Worm (Caenorhabditis elegans) whole organism, L1 larva: Measurements from ENCODE around the gene F54C8.6.

Experiments used
- aly-2 ChIP-seq: fragments of 150-350 bp; optimal IDR thresholded peaks from 2 replicates; lab custom pipeline; 2014; ENCODE audit warnings: missing biosample characterization, missing genetic modification characterization
- ama-1 ChIP-seq: fragments of 150-350 bp; optimal IDR thresholded peaks from 2 replicates; lab custom pipeline; 2014
- ceh-8 ChIP-seq: fragments of 200-800 bp; sonication (Bioruptor generic); optimal IDR thresholded peaks from 2 replicates; lab custom pipeline; 2018; ENCODE audit warnings: mild to moderate bottlenecking, missing genetic modification characterization, moderate library complexity, missing compliant biosample characterization
- dpl-1 ChIP-seq, 3 experiments: fragments of 150-350 bp in 2 of 3; sonication (generic microtip) in 1 of 3; optimal IDR thresholded peaks; 2 replicates each; lab custom pipeline; 2014 to 2017; ENCODE audit warnings: missing biosample characterization in 3 of 3, missing genetic modification characterization in 3 of 3, missing genetic modification reagents in 3 of 3
- efl-1 ChIP-seq, 4 experiments: fragments of 150-350 bp; optimal IDR thresholded peaks in 3 of 4; peaks in 1 of 4; 1 replicate in 1 of 4; 2 replicates in 3 of 4; lab custom pipeline; 2014; ENCODE audit warnings: missing biosample characterization in 2 of 4, missing genetic modification characterization in 2 of 4, missing genetic modification reagents in 2 of 4
- egl-27 ChIP-seq, 2 experiments: fragments of 150-350 bp in 1 of 2; sonication (generic microtip); optimal IDR thresholded peaks; 3 replicates each; lab custom pipeline; 2017 to 2018; ENCODE audit warnings: missing biosample characterization in 2 of 2, missing genetic modification characterization in 2 of 2, missing genetic modification reagents in 2 of 2
- elt-3 ChIP-seq, 6 experiments: fragments of 150-350 bp in 1 of 6; sonication (generic microtip); optimal IDR thresholded peaks; 2 replicates each; lab custom pipeline; 2017 to 2018; ENCODE audit warnings: missing biosample characterization in 6 of 6, missing genetic modification characterization in 6 of 6, inconsistent platforms in 1 of 6
- fkh-8 ChIP-seq: sonication (generic microtip); optimal IDR thresholded peaks from 2 replicates; lab custom pipeline; 2016; ENCODE audit warnings: mild to moderate bottlenecking, missing genetic modification characterization, missing compliant biosample characterization
- hlh-17 ChIP-seq: fragments of 200-800 bp; sonication (Bioruptor generic); optimal IDR thresholded peaks from 2 replicates; lab custom pipeline; 2018; ENCODE audit warnings: missing genetic modification characterization, mild to moderate bottlenecking, missing compliant biosample characterization, moderate library complexity, borderline replicate concordance
- hlh-4 ChIP-seq: sonication (generic microtip); optimal IDR thresholded peaks from 2 replicates; lab custom pipeline; 2016; ENCODE audit warnings: mild to moderate bottlenecking, missing genetic modification characterization, missing compliant biosample characterization
- hpl-2 ChIP-seq: fragments of 150-350 bp; optimal IDR thresholded peaks from 2 replicates; lab custom pipeline; 2014; ENCODE audit warnings: missing biosample characterization, missing genetic modification reagents, missing genetic modification characterization
- isw-1 ChIP-seq: fragments of 200-800 bp; sonication (Bioruptor generic); IDR thresholded peaks from 2 replicates; pipeline ENCODE4 v1.3.6; 2022; ENCODE audit warnings: missing genetic modification characterization, missing compliant biosample characterization
- lin-14 ChIP-seq: fragments of 200-800 bp; sonication (Bioruptor generic); optimal IDR thresholded peaks from 2 replicates; lab custom pipeline; 2018; ENCODE audit warnings: mild to moderate bottlenecking, missing genetic modification characterization, moderate library complexity, missing compliant biosample characterization
- lir-3 ChIP-seq: sonication (generic microtip); optimal IDR thresholded peaks from 2 replicates; lab custom pipeline; 2016; ENCODE audit warnings: mild to moderate bottlenecking, missing genetic modification characterization, moderate library complexity, missing compliant biosample characterization; ENCODE audit not compliant: poor library complexity
- lsy-2 ChIP-seq, 2 experiments: fragments of 150-350 bp; optimal IDR thresholded peaks; 2 replicates each; lab custom pipeline; 2014; ENCODE audit warnings: missing biosample characterization in 2 of 2, missing genetic modification characterization in 2 of 2
- mdl-1 ChIP-seq, 2 experiments: fragments of 150-350 bp; optimal IDR thresholded peaks; 2 replicates each; lab custom pipeline; 2014 to 2017; ENCODE audit warnings: missing biosample characterization in 2 of 2, missing genetic modification characterization in 2 of 2, inconsistent platforms in 1 of 2
- nhr-20 ChIP-seq: sonication (generic microtip); optimal IDR thresholded peaks from 2 replicates; lab custom pipeline; 2016; ENCODE audit warnings: mild to moderate bottlenecking, missing genetic modification characterization, missing compliant biosample characterization
- nhr-237 ChIP-seq: fragments of 150-350 bp; optimal IDR thresholded peaks from 2 replicates; lab custom pipeline; 2014; ENCODE audit warnings: missing biosample characterization, missing genetic modification characterization
- nhr-76 ChIP-seq: sonication (generic microtip); optimal IDR thresholded peaks from 2 replicates; lab custom pipeline; 2017; ENCODE audit warnings: missing biosample characterization, missing genetic modification characterization
- nhr-85 ChIP-seq: sonication (generic microtip); peaks from one replicate; lab custom pipeline; 2016; ENCODE audit warnings: missing genetic modification characterization, inconsistent platforms, missing compliant biosample characterization
- nhr-90 ChIP-seq: sonication (generic microtip); optimal IDR thresholded peaks from 2 replicates; lab custom pipeline; 2016; ENCODE audit warnings: mild to moderate bottlenecking, missing genetic modification characterization, missing compliant biosample characterization; ENCODE audit not compliant: poor library complexity
- pag-3 ChIP-seq: sonication (generic microtip); optimal IDR thresholded peaks from 2 replicates; lab custom pipeline; 2017; ENCODE audit warnings: missing genetic modification characterization, mild to moderate bottlenecking, missing compliant biosample characterization, antibody characterized with exemption, borderline replicate concordance; ENCODE audit not compliant: insufficient read depth
- pax-3 ChIP-seq: fragments of 200-800 bp; sonication (Bioruptor generic); optimal IDR thresholded peaks from 2 replicates; lab custom pipeline; 2018; ENCODE audit warnings: mild to moderate bottlenecking, missing genetic modification characterization, moderate library complexity, missing compliant biosample characterization
- pqm-1 ChIP-seq: sonication (generic microtip); optimal IDR thresholded peaks from 3 replicates; lab custom pipeline; 2017; ENCODE audit warnings: missing biosample characterization, missing genetic modification characterization
- snu-23 ChIP-seq: sonication (generic microtip); optimal IDR thresholded peaks from 2 replicates; lab custom pipeline; 2016; ENCODE audit warnings: missing genetic modification characterization, missing compliant biosample characterization
- sox-4 ChIP-seq: sonication (generic microtip); optimal IDR thresholded peaks from 2 replicates; lab custom pipeline; 2016; ENCODE audit warnings: missing genetic modification characterization, missing compliant biosample characterization
- sptf-1 ChIP-seq: fragments of 150-350 bp; optimal IDR thresholded peaks from 2 replicates; lab custom pipeline; 2014; ENCODE audit warnings: missing biosample characterization, missing genetic modification characterization
- swsn-7 ChIP-seq: sonication (generic microtip); optimal IDR thresholded peaks from 2 replicates; lab custom pipeline; 2016; ENCODE audit warnings: missing genetic modification characterization, missing compliant biosample characterization
- tbx-2 ChIP-seq: sonication (generic microtip); optimal IDR thresholded peaks from 2 replicates; lab custom pipeline; 2016; ENCODE audit warnings: missing genetic modification characterization, missing compliant biosample characterization
- unc-86 ChIP-seq: sonication (generic microtip); optimal IDR thresholded peaks from 2 replicates; lab custom pipeline; 2016; ENCODE audit warnings: missing genetic modification characterization, missing compliant biosample characterization
- unc-98 ChIP-seq: fragments of 200-800 bp; sonication (Bioruptor generic); IDR thresholded peaks from 2 replicates; pipeline ENCODE4 v1.3.6; 2022; ENCODE audit warnings: missing genetic modification characterization, missing compliant biosample characterization
- vab-15 ChIP-seq: sonication (generic microtip); optimal IDR thresholded peaks from 2 replicates; lab custom pipeline; 2017; ENCODE audit warnings: missing genotype, mild to moderate bottlenecking, missing genetic modification characterization, missing compliant biosample characterization
- xbp-1 ChIP-seq: sonication (generic microtip); optimal IDR thresholded peaks from 2 replicates; lab custom pipeline; 2016; ENCODE audit warnings: missing genetic modification characterization, missing compliant biosample characterization
- zag-1 ChIP-seq: fragments of 150-350 bp; optimal IDR thresholded peaks from 2 replicates; lab custom pipeline; 2014; ENCODE audit warnings: missing biosample characterization, missing genetic modification characterization
- ztf-11 ChIP-seq, 2 experiments: sonication (generic microtip); optimal IDR thresholded peaks; 2 replicates each; lab custom pipeline; 2016 to 2017; ENCODE audit warnings: missing genetic modification characterization in 2 of 2, missing biosample characterization in 1 of 2, missing compliant biosample characterization in 1 of 2
- ztf-4 ChIP-seq: fragments of 150-350 bp; optimal IDR thresholded peaks from 2 replicates; lab custom pipeline; 2014; ENCODE audit warnings: missing biosample characterization, missing genetic modification characterization

F54C8.6 gene

DNA sequence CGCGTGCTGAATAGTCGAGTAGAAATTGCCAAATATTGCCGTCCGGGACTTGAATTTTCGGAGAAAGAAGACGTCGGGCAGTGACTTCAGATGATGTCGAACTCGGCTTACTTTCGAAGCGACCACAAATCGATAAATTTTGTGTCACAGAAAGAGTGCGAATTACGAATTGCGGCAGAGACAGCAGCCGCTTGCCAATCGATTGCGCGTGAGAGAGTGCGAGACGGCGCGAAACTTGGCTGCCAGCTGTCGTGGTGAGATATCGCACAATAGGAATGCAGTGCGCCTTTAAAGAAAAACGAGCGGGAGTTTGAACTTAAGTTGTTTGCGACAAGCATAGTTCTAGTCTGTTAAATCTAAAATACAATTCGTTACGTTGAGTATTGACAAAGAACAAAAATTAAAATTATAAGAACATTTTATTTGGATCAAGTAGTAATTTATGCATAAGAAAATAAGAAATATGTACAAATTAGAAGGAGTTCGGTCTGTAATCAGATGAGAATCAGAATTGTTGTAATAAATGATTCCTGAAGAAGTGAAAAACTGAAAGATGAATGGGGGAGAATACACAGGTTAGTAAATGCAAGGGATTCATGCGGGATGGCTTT is 6.2 kb downstream of the F54C8.6 start, which contains the start of gene pir-2 (continued):
- TF ChIP-seq hpl-2 (GFP tag; lab: Kevin White, UChicago) (no peak), unc-86 (tag; lab: Kevin White, UChicago) (peak; percentile 85), isw-1 (GFP tag; lab: Robert Waterston, UW) (peak; percentile 86), nhr-85 (tag; lab: Kevin White, UChicago) (peak; percentile 85), lir-3 (tag; lab: Kevin White, UChicago) (peak; percentile 50), snu-23 (GFP tag; lab: Kevin White, UChicago) (peak; percentile 89), nhr-90 (tag; lab: Kevin White, UChicago) (peak; percentile 70), vab-15 (tag; lab: Kevin White, UChicago) (no peak), sptf-1 (tag; lab: Kevin White, UChicago) (no peak), zag-1 (tag; lab: Kevin White, UChicago) (no peak), fkh-8 (tag; lab: Kevin White, UChicago) (peak; percentile 80), sox-4 (tag; lab: Kevin White, UChicago) (no peak), unc-98 (GFP tag; lab: Robert Waterston, UW) (no peak; the same call in 1 of the 2 replicates), pag-3 (tag; lab: Kevin White, UChicago) (no peak), pqm-1 (tag; lab: Kevin White, UChicago) (no peak), nhr-20 (peak; percentile 82), ztf-4 (tag; lab: Kevin White, UChicago) (peak; percentile 85), ama-1 (no peak), dpl-1 (GFP tag; optimal IDR thresholded peaks at IDR 0.05; lab: Kevin White, UChicago) (peak; percentile 93 to 94 (median 94)), swsn-7 (tag; lab: Kevin White, UChicago) (peak; percentile 88), hlh-4 (tag; lab: Kevin White, UChicago) (no peak), egl-27 (tag; optimal IDR thresholded peaks at IDR 0.05; lab: Kevin White, UChicago) (no peak), ceh-8 (GFP tag; lab: Kevin White, UChicago) (peak; percentile 19), mdl-1 (tag; optimal IDR thresholded peaks at IDR 0.05; lab: Kevin White, UChicago) (peak in 1 of 2 experiments; percentile 65), lin-14 (peak; percentile 88), elt-3 (tag; optimal IDR thresholded peaks at IDR 0.05; lab: Kevin White, UChicago) (peak in 1 of 6 experiments; percentile 43), efl-1 (optimal IDR thresholded peaks at IDR 0.05; lab: Kevin White, UChicago) (peak; percentile 94 to 96), efl-1 (GFP tag; optimal IDR thresholded peaks at IDR 0.05 in 1 of 2; lab: Kevin White, UChicago) (peak; percentile 94 to 99), ztf-11 (tag; optimal IDR thresholded peaks at IDR 0.05; lab: Kevin White, UChicago) (peak in 1 of 2 experiments; percentile 57), lsy-2 (tag; optimal IDR thresholded peaks at IDR 0.05; lab: Kevin White, UChicago) (peak; percentile 92 to 96), nhr-237 (tag; lab: Kevin White, UChicago) (peak; percentile 41), nhr-76 (tag; lab: Kevin White, UChicago) (no peak), tbx-2 (peak; percentile 88), pax-3 (tag; lab: Kevin White, UChicago) (no peak), aly-2 (tag; lab: Kevin White, UChicago) (no peak)

DNA sequence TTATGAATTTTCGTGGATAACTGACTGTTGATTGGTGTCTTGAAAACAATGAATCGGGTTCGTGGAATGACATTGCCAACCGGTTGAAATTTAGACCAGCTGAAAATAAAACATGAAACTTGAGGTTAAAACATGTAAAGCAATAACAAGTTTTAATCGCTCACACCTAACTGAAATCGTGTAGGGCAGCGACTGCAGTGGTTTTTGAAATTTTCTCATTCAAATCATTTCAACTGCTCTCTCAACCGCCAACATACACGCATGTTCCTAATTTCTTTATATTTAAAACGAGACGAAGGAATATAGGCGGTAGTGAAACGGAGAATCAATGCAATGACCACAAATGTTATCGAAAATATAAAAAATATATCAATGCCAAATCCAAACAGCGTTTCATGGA is 6.9 kb downstream of the F54C8.6 start:
- TF ChIP-seq hlh-17 (GFP tag; lab: Kevin White, UChicago): no peak
- peak; percentile 36 for TF ChIP-seq ama-1
- TF ChIP-seq, all 84 proteins: peak for 1

DNA sequence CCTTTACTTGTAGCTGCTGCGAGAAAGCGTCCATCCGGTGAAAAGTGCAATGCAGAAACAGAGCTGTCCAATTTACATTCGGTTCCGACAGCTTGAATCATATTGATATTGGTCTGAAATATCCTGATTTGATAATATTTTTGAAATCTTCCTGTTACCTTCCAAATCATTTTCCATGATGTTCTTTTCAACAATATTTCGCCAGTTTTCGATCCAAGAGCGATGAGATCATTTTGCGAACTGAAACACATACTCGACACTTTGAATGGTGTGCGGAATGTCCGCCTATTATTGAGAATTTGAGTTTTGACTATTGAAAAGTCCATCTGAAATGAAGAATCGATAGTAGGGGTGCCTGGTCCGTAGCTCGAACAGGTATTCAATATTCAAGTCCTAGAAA is 8.6 kb downstream of the F54C8.6 start, which contains the start of gene emb-30:
emb-30 (minus strand) TSS at position 328 of the 400 bp plus-strand sequence.
- peak; percentile 7 for TF ChIP-seq nhr-90 (tag; lab: Kevin White, UChicago)
- TF ChIP-seq ama-1: peak; percentile 52
- TF ChIP-seq xbp-1 (tag; lab: Kevin White, UChicago): no peak
- TF ChIP-seq, all 84 proteins: peak for 2
